Fruit fly (Drosophila melanogaster) whole organism, embryonic: ENCODE measurements around the gene CG4914.

Experiments
- ATbp ChIP-seq: fragments of 200-800 bp; sonication (Bioruptor generic); optimal IDR thresholded peaks from 2 replicates; lab custom pipeline; 2017; ENCODE audit warnings: missing biosample characterization, mild to moderate bottlenecking, missing genetic modification characterization, missing genetic modification reagents
- CG10654 ChIP-seq: fragments of 200-800 bp; sonication (Bioruptor generic); optimal IDR thresholded peaks from 2 replicates; lab custom pipeline; 2016; ENCODE audit warnings: missing biosample characterization, missing genetic modification characterization
- CG11504 ChIP-seq: fragments of 200-800 bp; sonication (Bioruptor generic); optimal IDR thresholded peaks from 3 replicates; lab custom pipeline; 2019; ENCODE audit warnings: missing biosample characterization, mild to moderate bottlenecking, missing genetic modification characterization, moderate library complexity
- CG13287 ChIP-seq: fragments of 200-800 bp; sonication (Bioruptor generic); IDR thresholded peaks from 2 replicates; pipeline ENCODE4 v1.3.6; 2022; ENCODE audit warnings: missing biosample characterization, missing genetic modification characterization; ENCODE audit not compliant: partially characterized antibody
- CG14965 ChIP-seq: fragments of 200-800 bp; sonication (Bioruptor generic); optimal IDR thresholded peaks from 2 replicates; lab custom pipeline; 2016; ENCODE audit warnings: missing biosample characterization, missing genetic modification characterization, borderline replicate concordance
- CG17912 ChIP-seq: fragments of 200-800 bp; sonication (Bioruptor generic); optimal IDR thresholded peaks from 2 replicates; lab custom pipeline; 2018; ENCODE audit warnings: missing biosample characterization, mild to moderate bottlenecking, missing genetic modification characterization
- CG1832 ChIP-seq: fragments of 200-800 bp; sonication (Bioruptor generic); optimal IDR thresholded peaks from 2 replicates; lab custom pipeline; 2017; ENCODE audit warnings: missing biosample characterization, mild to moderate bottlenecking, missing genetic modification characterization, inconsistent platforms
- CG2678 ChIP-seq: fragments of 200-800 bp; sonication (Bioruptor generic); optimal IDR thresholded peaks from 3 replicates; lab custom pipeline; 2019; ENCODE audit warnings: missing biosample characterization, mild to moderate bottlenecking, missing genetic modification characterization, moderate library complexity
- CG2875 ChIP-seq: fragments of 200-800 bp; sonication (Bioruptor generic); optimal IDR thresholded peaks from 2 replicates; lab custom pipeline; 2017; ENCODE audit warnings: missing biosample characterization, mild to moderate bottlenecking, missing genetic modification characterization, missing genetic modification reagents
- CG4360 ChIP-seq: fragments of 200-800 bp; sonication (Bioruptor generic); IDR thresholded peaks from 2 replicates; pipeline ENCODE4 v1.3.6; 2022; ENCODE audit warnings: missing biosample characterization, missing genetic modification characterization
- CG4730 ChIP-seq: fragments of 200-800 bp; sonication (Bioruptor generic); IDR thresholded peaks from 2 replicates; pipeline ENCODE4 v1.3.6; 2022; ENCODE audit warnings: missing biosample characterization, missing genetic modification characterization
- CG4854 ChIP-seq: fragments of 200-800 bp; sonication (Bioruptor generic); optimal IDR thresholded peaks from 2 replicates; lab custom pipeline; 2016; ENCODE audit warnings: missing biosample characterization, missing genetic modification characterization, inconsistent platforms
- CG6689 ChIP-seq: fragments of 200-800 bp; sonication (Bioruptor generic); IDR thresholded peaks from 2 replicates; pipeline ENCODE4 v1.3.6; 2022; ENCODE audit warnings: missing biosample characterization, missing genetic modification characterization
- CG6813 ChIP-seq: fragments of 200-800 bp; sonication (Bioruptor generic); optimal IDR thresholded peaks from 2 replicates; lab custom pipeline; 2017; ENCODE audit warnings: missing biosample characterization, missing genetic modification characterization, mild to moderate bottlenecking, moderate library complexity, missing genetic modification reagents
- CG8281 ChIP-seq: fragments of 200-800 bp; sonication (Bioruptor generic); optimal IDR thresholded peaks from 2 replicates; lab custom pipeline; 2018; ENCODE audit warnings: missing biosample characterization, mild to moderate bottlenecking, missing genetic modification characterization, moderate library complexity
- CTCF ChIP-seq: fragments of 200-800 bp; sonication (Bioruptor generic); optimal IDR thresholded peaks from 2 replicates; lab custom pipeline; 2017; ENCODE audit warnings: missing biosample characterization, mild to moderate bottlenecking, missing genetic modification characterization, moderate library complexity
- Camta ChIP-seq: fragments of 200-800 bp; sonication (Bioruptor generic); optimal IDR thresholded peaks from 2 replicates; lab custom pipeline; 2016; ENCODE audit warnings: missing biosample characterization, missing genetic modification characterization
- D19A ChIP-seq: fragments of 200-800 bp; optimal IDR thresholded peaks from 3 replicates; lab custom pipeline; 2019; ENCODE audit warnings: missing biosample characterization, mild to moderate bottlenecking, missing genetic modification characterization, moderate library complexity
- Drgx ChIP-seq: fragments of 200-800 bp; sonication (Bioruptor generic); IDR thresholded peaks from 2 replicates; pipeline ENCODE4 v1.3.6; 2022; ENCODE audit warnings: missing biosample characterization, missing genetic modification characterization
- E2f1 ChIP-seq: fragments of 200-800 bp; sonication (Bioruptor generic); IDR thresholded peaks from 2 replicates; pipeline ENCODE4 v1.3.6; 2022; ENCODE audit warnings: missing biosample characterization, missing genetic modification characterization
- Fer1 ChIP-seq: fragments of 200-800 bp; sonication (Bioruptor generic); optimal IDR thresholded peaks from 2 replicates; lab custom pipeline; 2017; ENCODE audit warnings: missing biosample characterization, mild to moderate bottlenecking, missing genetic modification characterization
- Hmr ChIP-seq: fragments of 200-800 bp; sonication (Bioruptor generic); optimal IDR thresholded peaks from 3 replicates; lab custom pipeline; 2017; ENCODE audit warnings: mild to moderate bottlenecking, missing biosample characterization, missing genetic modification reagents, missing genetic modification characterization
- Mes4 ChIP-seq: fragments of 200-800 bp; sonication (Bioruptor generic); optimal IDR thresholded peaks from 2 replicates; lab custom pipeline; 2016; ENCODE audit warnings: missing biosample characterization, missing genetic modification characterization
- NC2β ChIP-seq: fragments of 200-800 bp; sonication (Bioruptor generic); optimal IDR thresholded peaks from 2 replicates; lab custom pipeline; 2016; ENCODE audit warnings: missing biosample characterization, missing genetic modification characterization
- Sry-δ ChIP-seq: fragments of 200-800 bp; sonication (Bioruptor generic); optimal IDR thresholded peaks from 2 replicates; lab custom pipeline; 2016; ENCODE audit warnings: missing biosample characterization, missing genetic modification characterization
- Usf ChIP-seq: fragments of 200-800 bp; sonication (Bioruptor generic); optimal IDR thresholded peaks from 2 replicates; lab custom pipeline; 2017; ENCODE audit warnings: missing genotype, missing biosample characterization, missing genetic modification characterization
- Xbp1 ChIP-seq: fragments of 200-800 bp; sonication (Bioruptor generic); optimal IDR thresholded peaks from 3 replicates; lab custom pipeline; 2016; ENCODE audit warnings: missing biosample characterization, mild to moderate bottlenecking, missing genetic modification characterization
- bcd ChIP-seq: fragments of 200-800 bp; sonication (Bioruptor generic); optimal IDR thresholded peaks from 2 replicates; lab custom pipeline; 2017; ENCODE audit warnings: missing biosample characterization, mild to moderate bottlenecking, missing genetic modification characterization
- dimm ChIP-seq: fragments of 200-800 bp; sonication (Bioruptor generic); IDR thresholded peaks from 2 replicates; pipeline ENCODE4 v1.3.6; 2022; ENCODE audit warnings: missing biosample characterization, missing genetic modification characterization
- en ChIP-seq: fragments of 200-800 bp; sonication (Bioruptor generic); optimal IDR thresholded peaks from 2 replicates; lab custom pipeline; 2016; ENCODE audit warnings: missing biosample characterization, missing genetic modification characterization
- eve ChIP-seq, 2 experiments: fragments of >200 bp; optimal IDR thresholded peaks; 2 replicates each; lab custom pipeline; 2017; ENCODE audit warnings: missing biosample characterization in 2 of 2, missing genetic modification characterization in 2 of 2
- fd96Cb ChIP-seq: fragments of 200-800 bp; sonication (Bioruptor generic); optimal IDR thresholded peaks from 2 replicates; lab custom pipeline; 2018; ENCODE audit warnings: missing biosample characterization, mild to moderate bottlenecking, missing genetic modification characterization, moderate library complexity
- gt ChIP-seq: fragments of 200-800 bp; sonication (Bioruptor generic); IDR thresholded peaks from 2 replicates; pipeline ENCODE4 v1.3.6; 2022; ENCODE audit warnings: missing biosample characterization, missing genetic modification characterization
- inv ChIP-seq: fragments of 200-800 bp; sonication (Bioruptor generic); IDR thresholded peaks from 2 replicates; pipeline ENCODE4 v1.3.6; 2022; ENCODE audit warnings: missing biosample characterization, missing genetic modification characterization; ENCODE audit not compliant: partially characterized antibody
- lov ChIP-seq, 2 experiments: fragments of 200-800 bp in 1 of 2; fragments of >200 bp in 1 of 2; sonication (Bioruptor generic) in 1 of 2; IDR thresholded peaks in 1 of 2; optimal IDR thresholded peaks in 1 of 2; 2 replicates in 1 of 2; 3 replicates in 1 of 2; pipeline versions ENCODE4 v1.3.6 to Lab custom; 2017 to 2022; ENCODE audit warnings: missing biosample characterization in 1 of 2, missing genetic modification characterization in 1 of 2
- maf-S ChIP-seq: fragments of 200-800 bp; sonication (Bioruptor generic); optimal IDR thresholded peaks from 2 replicates; lab custom pipeline; 2016; ENCODE audit warnings: missing biosample characterization, missing genetic modification characterization
- nau ChIP-seq: fragments of 200-800 bp; sonication (Bioruptor generic); optimal IDR thresholded peaks from 3 replicates; lab custom pipeline; 2017; ENCODE audit warnings: missing biosample characterization, mild to moderate bottlenecking, missing genetic modification characterization, missing genetic modification reagents
- org-1 ChIP-seq: fragments of 200-800 bp; sonication (Bioruptor generic); optimal IDR thresholded peaks from 2 replicates; lab custom pipeline; 2017; ENCODE audit warnings: missing biosample characterization, missing genetic modification characterization
- pnt ChIP-seq: fragments of 200-800 bp; sonication (Bioruptor generic); optimal IDR thresholded peaks from 3 replicates; lab custom pipeline; 2016; ENCODE audit warnings: missing biosample characterization, missing genetic modification characterization
- sc ChIP-seq, 3 experiments: fragments of >200 bp in 2 of 3; fragments of 200-800 bp in 1 of 3; sonication (Bioruptor generic) in 1 of 3; optimal IDR thresholded peaks; 2 replicates in 2 of 3; 3 replicates in 1 of 3; lab custom pipeline; 2017; ENCODE audit warnings: mild to moderate bottlenecking in 1 of 3, missing biosample characterization in 1 of 3, missing genetic modification characterization in 1 of 3, missing genetic modification reagents in 1 of 3
- sens ChIP-seq: fragments of 200-800 bp; sonication (Bioruptor generic); peaks from one replicate; lab custom pipeline; 2016; ENCODE audit warnings: missing biosample characterization, missing genetic modification characterization
- shn ChIP-seq: fragments of 200-800 bp; sonication (Bioruptor generic); optimal IDR thresholded peaks from 3 replicates; lab custom pipeline; 2016; ENCODE audit warnings: missing biosample characterization, missing genetic modification characterization
- so ChIP-seq: fragments of 200-800 bp; sonication (Bioruptor generic); IDR thresholded peaks from 3 replicates; pipeline ENCODE4 v1.3.6; 2022; ENCODE audit warnings: missing biosample characterization, missing genetic modification characterization
- unpg ChIP-seq: fragments of 200-800 bp; sonication (Bioruptor generic); optimal IDR thresholded peaks from 3 replicates; lab custom pipeline; 2018; ENCODE audit warnings: missing biosample characterization, mild to moderate bottlenecking, missing genetic modification characterization, moderate library complexity
- wdn ChIP-seq: fragments of 200-800 bp; sonication (Bioruptor generic); IDR thresholded peaks from 2 replicates; pipeline ENCODE4 v1.3.6; 2022; ENCODE audit warnings: missing biosample characterization, missing genetic modification characterization
- wor ChIP-seq: fragments of 200-800 bp; sonication (Bioruptor generic); IDR thresholded peaks from 2 replicates; pipeline ENCODE4 v1.3.6; 2022; ENCODE audit warnings: missing biosample characterization, missing genetic modification characterization
- yki ChIP-seq: fragments of >200 bp; optimal IDR thresholded peaks from 3 replicates; lab custom pipeline; 2018
- z ChIP-seq: fragments of 200-800 bp; sonication (Bioruptor generic); IDR thresholded peaks from 3 replicates; pipeline ENCODE4 v1.3.6; 2022; ENCODE audit warnings: missing biosample characterization, missing genetic modification characterization

The CG4914 gene

dm6 chr3L:14661567-14662258 lies 16.2 kb downstream of the CG4914 start (continued):
- TF ChIP-seq Mes4 (GFP tag; lab: Kevin White, UChicago), result peak; percentile 71
- peak; percentile 84 for TF ChIP-seq Xbp1 (GFP tag; lab: Kevin White, UChicago)
- peak; percentile 57; the same call in 1 of the 2 replicates for TF ChIP-seq CG4360
- TF ChIP-seq inv (GFP tag; lab: Robert Waterston, UW), result no peak
- peak; percentile 91 for TF ChIP-seq Fer1 (GFP tag; lab: Kevin White, UChicago)
- peak; percentile 81 for TF ChIP-seq org-1 (GFP tag; lab: Kevin White, UChicago)
- peak; percentile 96 for TF ChIP-seq sens
- peak; percentile 70 for TF ChIP-seq Camta
- peak; percentile 74 for TF ChIP-seq NC2β
- peak; percentile 66 for TF ChIP-seq wdn (GFP tag; lab: Robert Waterston, UW)
- TF ChIP-seq lov (optimal IDR thresholded peaks at IDR 0.05; lab: Kevin White, UChicago), result no peak
- 0 out of 3 replicates have a peak, but pooled peaks have one; percentile 44 for TF ChIP-seq lov (GFP tag; IDR thresholded peaks at IDR 0.05; lab: Robert Waterston, UW)
- TF ChIP-seq CG2678 (tag; lab: Kevin White, UChicago), result peak; percentile 90
- no peak for TF ChIP-seq Sry-δ (GFP tag; lab: Kevin White, UChicago)
- TF ChIP-seq pnt (GFP tag; lab: Kevin White, UChicago), result peak; percentile 72
- peak; percentile 66 for TF ChIP-seq shn (GFP tag; lab: Kevin White, UChicago)
- TF ChIP-seq z (GFP tag; lab: Robert Waterston, UW), result peak; percentile 55; the same call in 2 of the 3 replicates
- TF ChIP-seq CG6689, result peak; percentile 82
- TF ChIP-seq dimm, result peak; percentile 64
- peak; percentile 79 for TF ChIP-seq fd96Cb (tag; lab: Kevin White, UChicago)
- TF ChIP-seq ATbp (GFP tag; lab: Kevin White, UChicago), result peak; percentile 86
- TF ChIP-seq unpg (GFP tag; lab: Kevin White, UChicago), result peak; percentile 81
- peak; percentile 36 for TF ChIP-seq D19A (tag; lab: Kevin White, UChicago)
- TF ChIP-seq nau (GFP tag; lab: Kevin White, UChicago), result peak; percentile 53
- no peak for TF ChIP-seq sc (optimal IDR thresholded peaks at IDR 0.05; lab: Kevin White, UChicago)
- TF ChIP-seq sc (GFP tag; optimal IDR thresholded peaks at IDR 0.05; lab: Kevin White, UChicago), result peak; percentile 56
- peak; percentile 22 for TF ChIP-seq CTCF (GFP tag; lab: Kevin White, UChicago)
- TF ChIP-seq CG13287 (GFP tag; lab: Robert Waterston, UW), result no peak
- TF ChIP-seq CG6813 (GFP tag; lab: Kevin White, UChicago), result peak; percentile 82
- TF ChIP-seq CG4854 (GFP tag; lab: Kevin White, UChicago), result peak; percentile 4
- no peak for TF ChIP-seq CG17912 (GFP tag; lab: Kevin White, UChicago)
- TF ChIP-seq Usf, result peak; percentile 19
- peak; percentile 62 for TF ChIP-seq en (GFP tag; lab: Kevin White, UChicago)
- TF ChIP-seq maf-S (GFP tag; lab: Kevin White, UChicago), result peak; percentile 66
- peak; percentile 45 for TF ChIP-seq CG8281 (tag; lab: Kevin White, UChicago)
- TF ChIP-seq CG10654 (GFP tag; lab: Kevin White, UChicago), result peak; percentile 64
- TF ChIP-seq Drgx, result no peak
- TF ChIP-seq CG4730 (GFP tag; lab: Robert Waterston, UW), result peak; percentile 63; the same call in 1 of the 2 replicates
- peak; percentile 86 for TF ChIP-seq E2f1 (GFP tag; lab: Robert Waterston, UW)
- peak; percentile 69 for TF ChIP-seq CG11504 (tag; lab: Kevin White, UChicago)
- no peak for TF ChIP-seq CG1832 (GFP tag; lab: Kevin White, UChicago)
- peak; percentile 88 for TF ChIP-seq Hmr (GFP tag; lab: Kevin White, UChicago)
- no peak for TF ChIP-seq CG14965 (GFP tag; lab: Kevin White, UChicago)
- TF ChIP-seq CG2875, result peak; percentile 67
- peak; percentile 84 for TF ChIP-seq so (GFP tag; lab: Robert Waterston, UW)
- TF ChIP-seq eve (GFP tag; optimal IDR thresholded peaks at IDR 0.05; lab: Kevin White, UChicago), result peak in 1 of 2 experiments; percentile 92
- peak; percentile 77 for TF ChIP-seq bcd (GFP tag; lab: Kevin White, UChicago)
- no peak for TF ChIP-seq yki (lab: Kevin White, UChicago)
- 0 out of 2 replicates have a peak, but pooled peaks have one; percentile 42 for TF ChIP-seq gt (GFP tag; lab: Robert Waterston, UW)
- 0 out of 2 replicates have a peak, but pooled peaks have one; percentile 54 for TF ChIP-seq wor (GFP tag; lab: Robert Waterston, UW)
